Worm (Caenorhabditis elegans): ENCODE measurements around the gene srlf-19.

DNA sequence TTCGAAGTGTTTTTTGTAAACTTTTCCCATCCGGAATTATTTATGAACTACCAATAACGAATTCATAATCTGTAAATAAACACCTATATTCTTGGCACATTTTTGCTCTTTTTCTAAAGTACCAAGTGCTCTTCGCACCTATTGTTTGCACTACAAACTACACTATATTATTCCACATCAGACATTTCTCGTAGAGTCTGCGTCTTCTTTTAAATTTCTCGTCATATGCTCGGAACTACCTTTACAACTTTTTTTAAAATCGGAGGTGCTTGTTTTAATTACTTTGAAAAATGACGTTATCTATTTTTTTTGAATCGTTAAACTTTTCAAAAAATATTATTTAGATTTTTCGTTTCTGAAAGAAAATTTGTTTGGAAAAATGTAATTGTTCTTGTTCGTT is 40.5 kb upstream of the srlf-19 start, which contains the start of gene nhr-201:
- no peak for TF ChIP-seq dao-5 (tag; optimal IDR thresholded peaks at IDR 0.05)
- TF ChIP-seq him-1 (tag; optimal IDR thresholded peaks at IDR 0.05): no peak
